Fruit fly (Drosophila melanogaster): ENCODE results near the gene CG14647.

The CG14647 gene

DNA sequence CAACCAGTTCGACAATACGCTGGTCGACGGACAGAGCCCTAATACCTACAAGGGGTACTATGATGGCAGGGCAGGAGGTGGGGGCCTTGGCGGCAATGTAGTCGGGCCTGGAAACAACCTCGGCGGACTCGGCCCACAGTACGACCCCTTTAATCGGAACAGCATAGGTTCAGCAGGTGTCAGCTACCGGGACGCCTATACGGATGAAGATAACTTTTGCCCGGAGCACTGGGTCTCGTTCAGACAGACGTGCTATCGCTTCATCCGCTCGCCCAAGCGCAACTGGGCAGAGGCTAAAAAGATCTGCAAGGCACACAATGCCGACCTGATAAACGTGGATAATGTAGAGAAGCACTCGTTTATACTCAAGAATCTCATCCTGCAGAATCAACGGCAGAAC, 18.1 kb upstream of the CG14647 start:
- TF ChIP-seq Crg-1 (GFP tag; optimal IDR thresholded peaks at IDR 0.05): no peak
- TF ChIP-seq toe (GFP tag; optimal IDR thresholded peaks at IDR 0.05): no peak

DNA sequence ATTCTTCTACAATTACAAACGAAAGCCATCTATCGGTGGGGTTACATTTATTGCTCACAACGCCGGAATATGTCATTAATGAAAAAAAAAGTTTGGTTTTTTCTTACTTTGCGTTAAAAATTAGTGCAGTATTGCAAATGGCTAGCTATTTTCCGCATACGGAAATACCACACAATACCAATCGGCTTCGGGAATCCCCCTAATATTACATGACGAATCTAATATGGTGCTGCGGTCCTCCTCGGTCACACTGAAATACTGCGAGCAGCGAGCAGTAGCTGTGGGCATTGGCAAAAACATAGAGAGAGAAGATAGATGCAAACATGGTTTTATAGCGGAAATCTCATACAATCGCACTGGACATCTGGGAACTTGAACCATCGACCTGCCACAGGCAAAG, 12.8 kb upstream of the CG14647 start, which contains the start of gene tub:
Gene tub (plus strand): TSS at position 253 of the 400 bp plus-strand sequence.
- TF ChIP-seq CG7101 (tag; optimal IDR thresholded peaks at IDR 0.05) (peak; percentile 12), tj (GFP tag; optimal IDR thresholded peaks at IDR 0.05) (peak; percentile 41), cnc (optimal IDR thresholded peaks at IDR 0.05) (no peak), CG1620 (GFP tag; optimal IDR thresholded peaks at IDR 0.05) (peak; percentile 24), cic (GFP tag; optimal IDR thresholded peaks at IDR 0.05) (peak; percentile 27), CG11617 (GFP tag; optimal IDR thresholded peaks at IDR 0.05) (peak; percentile 21), bab1 (GFP tag; optimal IDR thresholded peaks at IDR 0.05) (peak; percentile 37), CG12768 (GFP tag; optimal IDR thresholded peaks at IDR 0.05) (peak; percentile 23), toe (GFP tag; optimal IDR thresholded peaks at IDR 0.05) (no peak), kay (GFP tag; ENCODE audit: borderline replicate concordance) (no peak), CG33017 (tag; optimal IDR thresholded peaks at IDR 0.05) (no peak), Mnt (GFP tag; optimal IDR thresholded peaks at IDR 0.05) (peak; percentile 62), CG14711 (tag; optimal IDR thresholded peaks at IDR 0.05) (peak; percentile 8), Crg-1 (GFP tag; optimal IDR thresholded peaks at IDR 0.05) (no peak), ovo (GFP tag; optimal IDR thresholded peaks at IDR 0.05) (peak; percentile 19), pad (GFP tag; optimal IDR thresholded peaks at IDR 0.05) (peak; percentile 39), CG5204 (GFP tag; optimal IDR thresholded peaks at IDR 0.05) (no peak), Hr96 (GFP tag; optimal IDR thresholded peaks at IDR 0.05) (no peak), Clk (GFP tag; optimal IDR thresholded peaks at IDR 0.05) (no peak), CG7045 (GFP tag; optimal IDR thresholded peaks at IDR 0.05) (peak; percentile 39)

DNA sequence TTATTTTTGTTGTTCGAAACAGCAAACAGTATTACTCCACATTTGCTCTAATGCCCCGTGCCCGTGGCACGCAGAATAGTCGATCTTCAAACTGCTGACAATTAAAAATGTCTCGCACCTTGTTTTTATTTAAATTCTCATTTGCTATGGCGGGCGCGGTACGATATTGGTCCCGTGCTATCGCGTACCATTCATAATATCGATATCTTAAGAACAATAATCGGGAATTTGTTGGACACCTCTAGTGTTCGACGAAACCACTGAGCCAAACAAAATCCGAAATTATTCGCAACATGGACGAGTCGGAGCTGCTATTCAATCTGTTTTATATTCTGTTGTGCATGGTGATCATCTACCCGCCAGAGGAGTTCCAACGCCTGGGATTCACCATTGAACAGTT, 10.2 kb upstream of the CG14647 start, which contains the start of gene CG14646:
Gene CG14646 (plus strand): TSS at position 234 of the 400 bp plus-strand sequence.
- TF ChIP-seq CG7101 (tag; optimal IDR thresholded peaks at IDR 0.05): no peak
- TF ChIP-seq tj (GFP tag; optimal IDR thresholded peaks at IDR 0.05): peak; percentile 19
- peak; percentile 41 for TF ChIP-seq bab1 (GFP tag; optimal IDR thresholded peaks at IDR 0.05)

DNA sequence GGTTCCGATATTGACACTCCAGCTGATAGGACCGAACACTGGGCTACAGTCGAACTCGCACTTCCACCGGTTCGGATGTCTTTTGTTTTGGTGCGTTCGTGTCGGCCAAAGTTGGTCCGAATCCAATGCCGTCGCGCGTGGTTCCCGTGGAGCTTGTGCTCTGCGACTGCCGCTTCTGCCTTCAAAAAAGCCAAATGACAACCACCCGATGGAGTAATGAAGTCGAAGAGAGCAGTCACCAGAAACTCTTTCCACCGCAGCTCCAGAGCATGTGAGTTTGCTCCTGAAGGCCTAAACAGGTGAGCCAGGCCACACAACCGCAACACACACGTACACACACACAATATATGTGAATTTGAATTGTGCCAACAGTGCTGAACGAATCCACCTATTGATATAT, 6.2 kb upstream of the CG14647 start, which contains the start of gene CG34112:
Gene CG34112 (minus strand): TSS at position 143 of the 400 bp plus-strand sequence.
- no peak for TF ChIP-seq toe (GFP tag; optimal IDR thresholded peaks at IDR 0.05)
- no peak for TF ChIP-seq Hr96 (GFP tag; optimal IDR thresholded peaks at IDR 0.05)
- TF ChIP-seq Clk (GFP tag; optimal IDR thresholded peaks at IDR 0.05): no peak
- TF ChIP-seq tj (GFP tag; optimal IDR thresholded peaks at IDR 0.05): peak; percentile 15
- no peak for TF ChIP-seq cnc (optimal IDR thresholded peaks at IDR 0.05)
- TF ChIP-seq pad (GFP tag; optimal IDR thresholded peaks at IDR 0.05): no peak
- TF ChIP-seq Mnt (GFP tag; optimal IDR thresholded peaks at IDR 0.05): peak; percentile 52
- TF ChIP-seq Crg-1 (GFP tag; optimal IDR thresholded peaks at IDR 0.05): no peak

DNA sequence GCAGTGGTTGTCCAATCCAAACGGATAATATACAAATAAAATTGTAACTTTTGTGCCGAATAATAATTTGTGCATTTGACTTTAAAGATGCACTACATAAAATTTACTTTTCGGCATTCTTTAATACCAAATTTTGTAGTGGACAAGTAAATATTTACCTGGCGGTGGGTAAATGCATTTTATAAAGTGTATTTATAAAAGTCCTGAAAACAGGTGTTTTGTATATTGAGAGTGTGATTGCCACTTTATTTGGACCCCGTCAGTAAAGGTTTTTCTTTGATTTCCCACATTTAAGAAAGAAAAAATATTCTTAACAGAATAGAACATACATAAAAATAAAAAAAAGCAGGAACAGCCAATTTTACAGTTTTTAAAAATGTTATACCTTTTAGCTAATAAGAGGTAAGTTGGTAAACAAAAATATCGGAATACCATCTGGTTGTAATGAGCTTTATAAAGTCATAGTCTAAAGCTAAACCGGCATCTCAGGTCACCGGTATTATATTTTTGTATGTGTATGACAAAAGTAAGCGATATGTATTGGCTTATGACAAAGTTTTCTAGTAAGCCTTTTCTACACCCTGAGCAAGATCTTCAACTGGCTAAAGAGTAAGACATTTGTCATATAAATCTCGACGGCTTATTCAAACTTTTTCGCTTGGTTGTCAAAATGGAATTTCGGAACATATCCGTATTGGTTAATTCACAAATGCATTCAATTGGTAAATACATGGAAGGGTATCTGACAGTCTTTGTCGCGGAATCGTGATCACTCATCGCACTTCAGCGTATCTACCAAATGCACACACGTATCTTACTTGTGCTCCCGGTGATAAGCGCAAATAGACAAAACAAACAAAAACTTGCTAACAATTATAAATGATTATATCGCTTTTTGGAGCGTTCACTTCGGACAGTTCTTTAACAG, 5.4 kb upstream of the CG14647 start:
- TF ChIP-seq Clk (GFP tag; optimal IDR thresholded peaks at IDR 0.05) (peak; percentile 65), ovo (GFP tag; optimal IDR thresholded peaks at IDR 0.05) (peak; percentile 49), CG7045 (GFP tag; optimal IDR thresholded peaks at IDR 0.05) (peak; percentile 82), CG14711 (tag; optimal IDR thresholded peaks at IDR 0.05) (peak; percentile 84), bab1 (GFP tag; optimal IDR thresholded peaks at IDR 0.05) (peak; percentile 94), kay (GFP tag; ENCODE audit: borderline replicate concordance) (peak; percentile 98), CG5204 (GFP tag; optimal IDR thresholded peaks at IDR 0.05) (no peak), pad (GFP tag; optimal IDR thresholded peaks at IDR 0.05) (peak; percentile 66), CG7101 (tag; optimal IDR thresholded peaks at IDR 0.05) (peak; percentile 90), Mnt (GFP tag; optimal IDR thresholded peaks at IDR 0.05) (peak; percentile 77), CG12768 (GFP tag; optimal IDR thresholded peaks at IDR 0.05) (peak; percentile 90), cnc (optimal IDR thresholded peaks at IDR 0.05) (no peak), cic (GFP tag; optimal IDR thresholded peaks at IDR 0.05) (peak; percentile 78), tj (GFP tag; optimal IDR thresholded peaks at IDR 0.05) (peak; percentile 53), Hr96 (GFP tag; optimal IDR thresholded peaks at IDR 0.05) (peak; percentile 82), CG11617 (GFP tag; optimal IDR thresholded peaks at IDR 0.05) (peak; percentile 83), CG33017 (tag; optimal IDR thresholded peaks at IDR 0.05) (peak; percentile 93), CG1620 (GFP tag; optimal IDR thresholded peaks at IDR 0.05) (peak; percentile 20), toe (GFP tag; optimal IDR thresholded peaks at IDR 0.05) (peak; percentile 58), Crg-1 (GFP tag; optimal IDR thresholded peaks at IDR 0.05) (peak; percentile 35)

DNA sequence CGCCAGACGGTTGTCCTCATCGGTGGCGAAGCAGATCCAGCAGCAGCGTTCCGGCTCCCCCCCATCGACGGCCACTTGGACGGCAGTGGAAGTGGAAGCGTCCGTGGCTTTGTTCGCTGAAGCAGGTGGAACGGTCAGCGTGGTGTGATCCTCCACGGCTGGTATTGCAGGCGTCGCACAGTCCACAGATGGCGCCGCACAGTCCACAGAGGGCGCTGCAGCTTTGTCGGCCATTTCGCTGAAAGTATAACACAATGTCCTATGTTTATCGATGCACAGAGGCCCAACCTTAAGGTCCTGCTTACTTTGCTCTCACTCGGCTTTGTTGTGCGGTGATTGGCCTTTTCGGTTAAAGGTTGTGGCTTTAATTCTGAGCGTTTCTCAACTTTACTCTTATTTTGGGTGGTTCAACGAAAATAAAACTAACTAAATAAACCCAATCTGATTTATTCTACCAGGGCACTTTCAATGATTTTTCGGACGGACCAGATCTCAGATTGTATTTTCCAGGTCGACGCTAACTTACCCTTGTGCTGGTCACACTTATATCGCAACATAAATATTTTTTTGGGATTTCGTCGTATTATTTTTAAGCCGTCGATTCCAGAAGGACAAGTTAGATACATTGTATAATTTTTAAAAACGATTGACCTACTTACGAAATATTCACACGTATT, 2.8 kb upstream of the CG14647 start, which contains the start of gene CG9855:
Gene CG9855 (minus strand): TSS at position 473 of the 677 bp plus-strand sequence.
- TF ChIP-seq Clk (GFP tag; optimal IDR thresholded peaks at IDR 0.05): no peak
- TF ChIP-seq CG12768 (GFP tag; optimal IDR thresholded peaks at IDR 0.05): no peak
- no peak for TF ChIP-seq ovo (GFP tag; optimal IDR thresholded peaks at IDR 0.05)
- no peak for TF ChIP-seq CG5204 (GFP tag; optimal IDR thresholded peaks at IDR 0.05)
- TF ChIP-seq Hr96 (GFP tag; optimal IDR thresholded peaks at IDR 0.05): no peak
- TF ChIP-seq bab1 (GFP tag; optimal IDR thresholded peaks at IDR 0.05): peak; percentile 66

Data from whole organism, adult.